Worm (Caenorhabditis elegans) whole organism, early embryonic: ENCODE results near the gene C16D2.1.

Source experiments
- ama-1 ChIP-seq: fragments of 150-350 bp; optimal IDR thresholded peaks from 2 replicates; lab custom pipeline; 2014
- ceh-36 ChIP-seq: sonication (generic microtip); optimal IDR thresholded peaks from 2 replicates; lab custom pipeline; 2016; ENCODE audit warnings: missing genetic modification characterization, inconsistent platforms, missing compliant biosample characterization
- flt-1 ChIP-seq: fragments of 200-800 bp; sonication (Bioruptor generic); IDR thresholded peaks from 2 replicates; pipeline ENCODE4 v1.3.6; 2022; ENCODE audit warnings: missing genetic modification characterization, missing compliant biosample characterization
- hmbx-1 ChIP-seq: sonication (generic microtip); optimal IDR thresholded peaks from 2 replicates; lab custom pipeline; 2016; ENCODE audit warnings: mild to moderate bottlenecking, missing genetic modification characterization, missing compliant biosample characterization
- tra-4 ChIP-seq: sonication (generic microtip); optimal IDR thresholded peaks from 2 replicates; lab custom pipeline; 2017; ENCODE audit warnings: missing genetic modification characterization, missing compliant biosample characterization

DNA sequence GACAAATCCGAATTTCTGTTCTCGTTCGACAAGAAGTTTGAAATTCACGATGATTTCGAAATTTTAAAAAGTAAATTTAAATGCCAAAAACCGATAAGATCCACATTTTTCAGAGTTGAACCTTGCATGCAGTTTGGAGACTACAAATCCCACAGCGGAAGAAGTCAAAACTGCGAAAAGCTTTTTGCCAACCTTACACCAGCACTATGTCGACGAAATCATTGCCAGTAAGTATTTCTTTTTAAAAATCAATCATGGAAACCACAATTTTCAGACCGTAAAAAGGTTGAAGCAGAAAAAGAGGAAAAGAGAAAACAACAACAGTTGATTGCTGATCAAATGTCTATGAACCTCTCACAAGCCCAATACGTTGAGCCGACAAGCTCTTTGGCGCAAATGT is 39.4 kb downstream of the C16D2.1 start:
- TF ChIP-seq ama-1 (lab: Kevin White, UChicago): no peak
- no peak for TF ChIP-seq ceh-36
- no peak for TF ChIP-seq tra-4 (tag; lab: Kevin White, UChicago)
- no peak for TF ChIP-seq flt-1
- no peak for TF ChIP-seq hmbx-1
